Fruit fly (Drosophila melanogaster): ENCODE data around the gene CG13995.

Gene CG13995

dm6 chr2L:6099270-6099644 is 45.2 kb downstream of the CG13995 start:
- TF ChIP-seq Hnf4 (GFP tag; optimal IDR thresholded peaks at IDR 0.05) (no peak), rgr (GFP tag; optimal IDR thresholded peaks at IDR 0.05) (no peak), Abd-B (GFP tag; optimal IDR thresholded peaks at IDR 0.05) (no peak), sage (GFP tag; optimal IDR thresholded peaks at IDR 0.05) (peak; percentile 14), woc (GFP tag; optimal IDR thresholded peaks at IDR 0.05) (peak; percentile 30)

- TF ChIP-seq Sp1 (GFP tag; optimal IDR thresholded peaks at IDR 0.05) (peak; percentile 32), Hnf4 (GFP tag; optimal IDR thresholded peaks at IDR 0.05) (no peak), h (GFP tag; optimal IDR thresholded peaks at IDR 0.05) (no peak), CG9705 (GFP tag; optimal IDR thresholded peaks at IDR 0.05) (no peak), woc (GFP tag; optimal IDR thresholded peaks at IDR 0.05) (no peak), psq (GFP tag; optimal IDR thresholded peaks at IDR 0.05) (peak; percentile 96), HLH106 (tag; optimal IDR thresholded peaks at IDR 0.05) (no peak), lola (GFP tag; optimal IDR thresholded peaks at IDR 0.05) (no peak), fru (GFP tag; optimal IDR thresholded peaks at IDR 0.05) (peak; percentile 0), OdsH (GFP tag; optimal IDR thresholded peaks at IDR 0.05) (no peak)
Measured at dm6 chr2L:6100202-6100689, 46.1 kb downstream of the CG13995 start, which contains the start of gene stai. Gene stai (plus strand): TSS chr2L:6100377.

- TF ChIP-seq h (GFP tag; optimal IDR thresholded peaks at IDR 0.05) (no peak), dsf (GFP tag; optimal IDR thresholded peaks at IDR 0.05; ENCODE audit: borderline replicate concordance) (no peak), jim (GFP tag; optimal IDR thresholded peaks at IDR 0.05) (no peak), sv (GFP tag; optimal IDR thresholded peaks at IDR 0.05) (no peak), dmrt93B (GFP tag; optimal IDR thresholded peaks at IDR 0.05) (no peak), Rel (GFP tag; optimal IDR thresholded peaks at IDR 0.05) (no peak), Rel (tag; optimal IDR thresholded peaks at IDR 0.05) (no peak), Dif (GFP tag; optimal IDR thresholded peaks at IDR 0.05; ENCODE audit: partially characterized antibody) (no peak), CG32264 (GFP tag; optimal IDR thresholded peaks at IDR 0.05) (no peak), brk (GFP tag; optimal IDR thresholded peaks at IDR 0.05) (no peak), dl (GFP tag; optimal IDR thresholded peaks at IDR 0.05; ENCODE audit: insufficient read depth in 1 of 2, partially characterized antibody in 2 of 2) (no peak), foxo (GFP tag; optimal IDR thresholded peaks at IDR 0.05) (no peak), br (GFP tag; optimal IDR thresholded peaks at IDR 0.05) (no peak), Sp1 (GFP tag; optimal IDR thresholded peaks at IDR 0.05) (no peak), lola (GFP tag; optimal IDR thresholded peaks at IDR 0.05) (no peak), Hnf4 (GFP tag; optimal IDR thresholded peaks at IDR 0.05) (no peak), HLH106 (tag; optimal IDR thresholded peaks at IDR 0.05) (no peak)
Measured at dm6 chr2L:6109313-6109847, 55.3 kb downstream of the CG13995 start.

Data from whole organism, wandering third instar larva.